Fruit fly (Drosophila melanogaster) whole organism, embryonic: ENCODE measurements around the gene Rad60.

Experiments
- Adf1 ChIP-seq: fragments of 200-800 bp; sonication (Bioruptor generic); IDR thresholded peaks from 2 replicates; pipeline ENCODE4 v1.3.6; 2022; ENCODE audit warnings: missing biosample characterization, missing genetic modification characterization
- Atf3 ChIP-seq: fragments of 200-800 bp; sonication (Bioruptor generic); optimal IDR thresholded peaks from 3 replicates; lab custom pipeline; 2016; ENCODE audit warnings: missing biosample characterization, missing genetic modification characterization
- B-H1 ChIP-seq: fragments of 200-800 bp; sonication (Bioruptor generic); IDR thresholded peaks from 3 replicates; pipeline ENCODE4 v1.3.6; 2022; ENCODE audit warnings: missing biosample characterization, missing genetic modification characterization
- CG10147 ChIP-seq: fragments of 200-800 bp; sonication (Bioruptor generic); optimal IDR thresholded peaks from 2 replicates; lab custom pipeline; 2019; ENCODE audit warnings: missing biosample characterization, mild to moderate bottlenecking, missing genetic modification characterization, moderate library complexity
- CG1024 ChIP-seq: fragments of 200-800 bp; sonication (Bioruptor generic); IDR thresholded peaks from 2 replicates; pipeline ENCODE4 v1.3.6; 2022; ENCODE audit warnings: missing biosample characterization, missing genetic modification characterization
- CG10267 ChIP-seq: fragments of 200-800 bp; sonication (Bioruptor generic); optimal IDR thresholded peaks from 2 replicates; lab custom pipeline; 2018; ENCODE audit warnings: missing biosample characterization, mild to moderate bottlenecking, missing genetic modification characterization, moderate library complexity
- CG10321 ChIP-seq: fragments of 200-800 bp; sonication (Bioruptor generic); IDR thresholded peaks from 2 replicates; pipeline ENCODE4 v1.3.6; 2022; ENCODE audit warnings: missing biosample characterization, missing genetic modification characterization
- CG11504 ChIP-seq: fragments of 200-800 bp; sonication (Bioruptor generic); optimal IDR thresholded peaks from 3 replicates; lab custom pipeline; 2019; ENCODE audit warnings: missing biosample characterization, mild to moderate bottlenecking, missing genetic modification characterization, moderate library complexity
- CG12299 ChIP-seq: fragments of 200-800 bp; sonication (Bioruptor generic); optimal IDR thresholded peaks from 2 replicates; lab custom pipeline; 2018; ENCODE audit warnings: missing biosample characterization, mild to moderate bottlenecking, missing genetic modification characterization
- CG1233 ChIP-seq: fragments of 200-800 bp; sonication (Bioruptor generic); optimal IDR thresholded peaks from 4 replicates; lab custom pipeline; 2018; ENCODE audit warnings: missing biosample characterization, mild to moderate bottlenecking, missing genetic modification characterization
- CG12744 ChIP-seq: fragments of 200-800 bp; sonication (Bioruptor generic); optimal IDR thresholded peaks from 2 replicates; lab custom pipeline; 2016; ENCODE audit warnings: missing biosample characterization, missing genetic modification characterization
- CG13894 ChIP-seq: fragments of 200-800 bp; sonication (Bioruptor generic); optimal IDR thresholded peaks from 3 replicates; lab custom pipeline; 2018; ENCODE audit warnings: missing biosample characterization, mild to moderate bottlenecking, missing genetic modification characterization, moderate library complexity
- CG15514 ChIP-seq: fragments of 200-800 bp; sonication (Bioruptor generic); optimal IDR thresholded peaks from 3 replicates; lab custom pipeline; 2017; ENCODE audit warnings: missing biosample characterization, missing genetic modification characterization, mild to moderate bottlenecking, moderate library complexity, missing genetic modification reagents
- CG32772 ChIP-seq: fragments of 200-800 bp; sonication (Bioruptor generic); IDR thresholded peaks from 2 replicates; pipeline ENCODE4 v1.3.6; 2022; ENCODE audit warnings: missing biosample characterization, missing genetic modification characterization
- CG4617 ChIP-seq: fragments of 200-800 bp; sonication (Bioruptor generic); optimal IDR thresholded peaks from 3 replicates; lab custom pipeline; 2016; ENCODE audit warnings: missing biosample characterization, missing genetic modification characterization, borderline replicate concordance
- CG6813 ChIP-seq: fragments of 200-800 bp; sonication (Bioruptor generic); optimal IDR thresholded peaks from 2 replicates; lab custom pipeline; 2017; ENCODE audit warnings: missing biosample characterization, missing genetic modification characterization, mild to moderate bottlenecking, moderate library complexity, missing genetic modification reagents
- CG7745 ChIP-seq: fragments of 200-800 bp; sonication (Bioruptor generic); optimal IDR thresholded peaks from 2 replicates; lab custom pipeline; 2018; ENCODE audit warnings: missing biosample characterization, mild to moderate bottlenecking, missing genetic modification characterization, moderate library complexity
- D ChIP-seq, 2 experiments: fragments of 200-800 bp in 1 of 2; fragments of >200 bp in 1 of 2; sonication (Bioruptor generic) in 1 of 2; optimal IDR thresholded peaks; 2 replicates in 1 of 2; 3 replicates in 1 of 2; lab custom pipeline; 2017; ENCODE audit warnings: mild to moderate bottlenecking in 1 of 2, missing biosample characterization in 1 of 2, missing genetic modification characterization in 1 of 2, missing genetic modification reagents in 1 of 2
- Dbx ChIP-seq: fragments of 200-800 bp; sonication (Bioruptor generic); IDR thresholded peaks from 3 replicates; pipeline ENCODE4 v1.3.6; 2022; ENCODE audit warnings: missing biosample characterization, missing genetic modification characterization
- Deaf1 ChIP-seq: fragments of 200-800 bp; optimal IDR thresholded peaks from 3 replicates; lab custom pipeline; 2019; ENCODE audit warnings: missing biosample characterization, mild to moderate bottlenecking, missing genetic modification characterization, moderate library complexity
- Dip3 ChIP-seq: fragments of 200-800 bp; sonication (Bioruptor generic); optimal IDR thresholded peaks from 3 replicates; lab custom pipeline; 2016; ENCODE audit warnings: missing biosample characterization, missing genetic modification characterization
- Ets65A ChIP-seq: fragments of 200-800 bp; sonication (Bioruptor generic); peaks from one replicate; lab custom pipeline; 2016; ENCODE audit warnings: missing biosample characterization, missing genetic modification characterization
- H2.0 ChIP-seq: fragments of 200-800 bp; sonication (Bioruptor generic); IDR thresholded peaks from 2 replicates; pipeline ENCODE4 v1.3.6; 2022; ENCODE audit warnings: missing biosample characterization, missing genetic modification characterization
- HLH4C ChIP-seq: fragments of 200-800 bp; sonication (Bioruptor generic); IDR thresholded peaks from 3 replicates; pipeline ENCODE4 v1.3.6; 2022; ENCODE audit warnings: missing biosample characterization, missing genetic modification characterization; ENCODE audit not compliant: partially characterized antibody
- Hmr ChIP-seq: fragments of 200-800 bp; sonication (Bioruptor generic); optimal IDR thresholded peaks from 3 replicates; lab custom pipeline; 2017; ENCODE audit warnings: mild to moderate bottlenecking, missing biosample characterization, missing genetic modification reagents, missing genetic modification characterization
- Optix ChIP-seq: fragments of 200-800 bp; sonication (Bioruptor generic); IDR thresholded peaks from 3 replicates; pipeline ENCODE4 v1.3.6; 2022; ENCODE audit warnings: missing biosample characterization, missing genetic modification characterization
- Xrp1 ChIP-seq: fragments of 200-800 bp; sonication (Bioruptor generic); IDR thresholded peaks from 2 replicates; pipeline ENCODE4 v1.3.6; 2022; ENCODE audit warnings: missing biosample characterization, missing genetic modification characterization
- abd-A ChIP-seq: fragments of 200-800 bp; sonication (Bioruptor generic); optimal IDR thresholded peaks from 3 replicates; lab custom pipeline; 2019; ENCODE audit warnings: missing biosample characterization, mild to moderate bottlenecking, missing genetic modification characterization, moderate library complexity
- bcd ChIP-seq: fragments of 200-800 bp; sonication (Bioruptor generic); optimal IDR thresholded peaks from 2 replicates; lab custom pipeline; 2017; ENCODE audit warnings: missing biosample characterization, mild to moderate bottlenecking, missing genetic modification characterization
- bowl ChIP-seq: fragments of 200-800 bp; sonication (Bioruptor generic); IDR thresholded peaks from 2 replicates; pipeline ENCODE4 v1.3.6; 2022; ENCODE audit warnings: missing biosample characterization, missing genetic modification characterization
- cwo ChIP-seq: fragments of 200-800 bp; sonication (Bioruptor generic); optimal IDR thresholded peaks from 3 replicates; lab custom pipeline; 2017; ENCODE audit warnings: missing biosample characterization, missing genetic modification characterization, mild to moderate bottlenecking, moderate library complexity, missing genetic modification reagents
- dimm ChIP-seq: fragments of 200-800 bp; sonication (Bioruptor generic); IDR thresholded peaks from 2 replicates; pipeline ENCODE4 v1.3.6; 2022; ENCODE audit warnings: missing biosample characterization, missing genetic modification characterization
- eve ChIP-seq, 2 experiments: fragments of >200 bp; optimal IDR thresholded peaks; 2 replicates each; lab custom pipeline; 2017; ENCODE audit warnings: missing biosample characterization in 2 of 2, missing genetic modification characterization in 2 of 2
- ewg ChIP-seq: fragments of 200-800 bp; sonication (Bioruptor generic); optimal IDR thresholded peaks from 3 replicates; lab custom pipeline; 2017; ENCODE audit warnings: mild to moderate bottlenecking, missing biosample characterization, missing genetic modification reagents, missing genetic modification characterization
- eyg ChIP-seq: fragments of 200-800 bp; sonication (Bioruptor generic); optimal IDR thresholded peaks from 3 replicates; lab custom pipeline; 2016; ENCODE audit warnings: missing biosample characterization, missing genetic modification characterization
- kah ChIP-seq: fragments of 200-800 bp; sonication (Bioruptor generic); optimal IDR thresholded peaks from 2 replicates; lab custom pipeline; 2018; ENCODE audit warnings: missing biosample characterization, mild to moderate bottlenecking, missing genetic modification characterization
- lilli ChIP-seq: fragments of 200-800 bp; sonication (Bioruptor generic); optimal IDR thresholded peaks from 3 replicates; lab custom pipeline; 2016; ENCODE audit warnings: missing biosample characterization, missing genetic modification characterization
- mirr ChIP-seq: fragments of 200-800 bp; sonication (Bioruptor generic); optimal IDR thresholded peaks from 3 replicates; lab custom pipeline; 2018; ENCODE audit warnings: missing biosample characterization, mild to moderate bottlenecking, missing genetic modification characterization
- nom ChIP-seq: fragments of 200-800 bp; sonication (Bioruptor generic); optimal IDR thresholded peaks from 2 replicates; lab custom pipeline; 2017; ENCODE audit warnings: missing biosample characterization, missing genetic modification characterization, mild to moderate bottlenecking, moderate library complexity, missing genetic modification reagents
- peb ChIP-seq: fragments of 200-800 bp; sonication (Bioruptor generic); IDR thresholded peaks from 2 replicates; pipeline ENCODE4 v1.3.6; 2022; ENCODE audit warnings: missing biosample characterization, missing genetic modification characterization
- run ChIP-seq: fragments of 200-800 bp; sonication (Bioruptor generic); optimal IDR thresholded peaks from 3 replicates; lab custom pipeline; 2018; ENCODE audit warnings: missing biosample characterization, mild to moderate bottlenecking, missing genetic modification characterization
- salm ChIP-seq: fragments of 200-800 bp; sonication (Bioruptor generic); optimal IDR thresholded peaks from 2 replicates; lab custom pipeline; 2018; ENCODE audit warnings: missing biosample characterization, mild to moderate bottlenecking, missing genetic modification characterization
- sna ChIP-seq: fragments of 200-800 bp; sonication (Bioruptor generic); IDR thresholded peaks from 2 replicates; pipeline ENCODE4 v1.3.6; 2022; ENCODE audit warnings: missing biosample characterization, missing genetic modification characterization; ENCODE audit not compliant: partially characterized antibody
- sr ChIP-seq: fragments of 200-800 bp; sonication (Bioruptor generic); IDR thresholded peaks from 3 replicates; pipeline ENCODE4 v1.3.6; 2022; ENCODE audit warnings: missing biosample characterization, missing genetic modification characterization
- ssp ChIP-seq: fragments of 200-800 bp; sonication (Bioruptor generic); IDR thresholded peaks from 2 replicates; pipeline ENCODE4 v1.3.6; 2022; ENCODE audit warnings: missing biosample characterization, missing genetic modification characterization
- stc ChIP-seq: fragments of 200-800 bp; sonication (Bioruptor generic); IDR thresholded peaks from 2 replicates; pipeline ENCODE4 v1.3.6; 2022; ENCODE audit warnings: missing biosample characterization, missing genetic modification characterization
- tgo ChIP-seq: fragments of 200-800 bp; sonication (Bioruptor generic); IDR thresholded peaks from 3 replicates; pipeline ENCODE4 v1.3.6; 2022; ENCODE audit warnings: missing biosample characterization, missing genetic modification characterization
- toy ChIP-seq: fragments of 200-800 bp; sonication (Bioruptor generic); IDR thresholded peaks from 2 replicates; pipeline ENCODE4 v1.3.6; 2022; ENCODE audit warnings: missing biosample characterization, missing genetic modification characterization
- unpg ChIP-seq: fragments of 200-800 bp; sonication (Bioruptor generic); optimal IDR thresholded peaks from 3 replicates; lab custom pipeline; 2018; ENCODE audit warnings: missing biosample characterization, mild to moderate bottlenecking, missing genetic modification characterization, moderate library complexity

Gene Rad60

dm6 chr3R:23239934-23240632, 11.2 kb downstream of the Rad60 start (continued):
- TF ChIP-seq eyg (no peak), dimm (GFP tag; lab: Robert Waterston, UW) (no peak), unpg (GFP tag; lab: Kevin White, UChicago) (peak; percentile 71), bowl (GFP tag; lab: Robert Waterston, UW) (no peak), CG10267 (tag; lab: Kevin White, UChicago) (peak; percentile 66), sna (GFP tag; lab: Robert Waterston, UW) (no peak), tgo (GFP tag; lab: Robert Waterston, UW) (peak; percentile 76), Xrp1 (GFP tag; lab: Robert Waterston, UW) (peak; percentile 81), CG10321 (GFP tag; lab: Robert Waterston, UW) (peak; percentile 29; the same call in 1 of the 2 replicates), toy (GFP tag; lab: Robert Waterston, UW) (no peak), CG12299 (peak; percentile 25), CG12744 (GFP tag; lab: Kevin White, UChicago) (no peak), Deaf1 (tag; lab: Kevin White, UChicago) (peak; percentile 53), H2.0 (GFP tag; lab: Robert Waterston, UW) (peak; percentile 43; the same call in 1 of the 2 replicates), stc (GFP tag; lab: Robert Waterston, UW) (peak; percentile 77), HLH4C (GFP tag; lab: Robert Waterston, UW) (no peak), ssp (GFP tag; lab: Robert Waterston, UW) (peak; percentile 49), CG4617 (GFP tag; lab: Kevin White, UChicago) (no peak), Adf1 (GFP tag; lab: Robert Waterston, UW) (peak; percentile 33; the same call in 1 of the 2 replicates), run (tag; lab: Kevin White, UChicago) (peak; percentile 48), CG13894 (tag; lab: Kevin White, UChicago) (peak; percentile 28), lilli (GFP tag; lab: Kevin White, UChicago) (peak; percentile 65), CG32772 (GFP tag; lab: Robert Waterston, UW) (peak; percentile 69), abd-A (tag; lab: Kevin White, UChicago) (peak; percentile 56), ewg (GFP tag; lab: Kevin White, UChicago) (peak; percentile 97), D (optimal IDR thresholded peaks at IDR 0.05; lab: Kevin White, UChicago) (no peak), D (GFP tag; optimal IDR thresholded peaks at IDR 0.05; lab: Kevin White, UChicago) (peak; percentile 67), salm (tag; lab: Kevin White, UChicago) (peak; percentile 40), Dbx (GFP tag; lab: Robert Waterston, UW) (peak; percentile 77), Optix (GFP tag; lab: Robert Waterston, UW) (peak; percentile 33; the same call in 1 of the 3 replicates), CG11504 (tag; lab: Kevin White, UChicago) (peak; percentile 88), CG6813 (peak; percentile 65), Atf3 (GFP tag; lab: Kevin White, UChicago) (no peak), CG10147 (GFP tag; lab: Kevin White, UChicago) (peak; percentile 78), nom (GFP tag; lab: Kevin White, UChicago) (no peak), cwo (peak; percentile 64), Hmr (GFP tag; lab: Kevin White, UChicago) (peak; percentile 81), kah (GFP tag; lab: Kevin White, UChicago) (no peak), CG1024 (GFP tag; lab: Robert Waterston, UW) (no peak), eve (GFP tag; optimal IDR thresholded peaks at IDR 0.05; lab: Kevin White, UChicago) (peak in 1 of 2 experiments; percentile 37), CG7745 (no peak), CG15514 (GFP tag; lab: Kevin White, UChicago) (peak; percentile 59), Ets65A (GFP tag; lab: Kevin White, UChicago) (no peak), B-H1 (GFP tag; lab: Robert Waterston, UW) (peak; percentile 40; the same call in 1 of the 3 replicates), Dip3 (GFP tag; lab: Kevin White, UChicago) (peak; percentile 42), sr (GFP tag; lab: Robert Waterston, UW) (no peak), CG1233 (GFP tag; lab: Kevin White, UChicago) (peak; percentile 67), bcd (GFP tag; lab: Kevin White, UChicago) (peak; percentile 67), mirr (no peak), peb (GFP tag; lab: Robert Waterston, UW) (peak; percentile 45; the same call in 1 of the 2 replicates)
